Fruit fly (Drosophila melanogaster) whole organism, embryonic: Measurements from ENCODE around the gene CG17562.
A peak's percentile ranks its signal among the peaks of the same experiment; 100 is the strongest.

Source experiments
- Abd-B ChIP-seq: fragments of 200-800 bp; sonication (Bioruptor generic); optimal IDR thresholded peaks from 2 replicates; lab custom pipeline; 2018; ENCODE audit warnings: missing biosample characterization, mild to moderate bottlenecking, missing genetic modification characterization, moderate library complexity
- Adf1 ChIP-seq: fragments of 200-800 bp; sonication (Bioruptor generic); IDR thresholded peaks from 2 replicates; pipeline ENCODE4 v1.3.6; 2022; ENCODE audit warnings: missing biosample characterization, missing genetic modification characterization
- Asciz ChIP-seq: fragments of 200-800 bp; sonication (Bioruptor generic); optimal IDR thresholded peaks from 2 replicates; lab custom pipeline; 2017; ENCODE audit warnings: missing biosample characterization, mild to moderate bottlenecking, missing genetic modification characterization, missing genetic modification reagents
- Bdp1 ChIP-seq: fragments of 200-800 bp; sonication (Bioruptor generic); optimal IDR thresholded peaks from 3 replicates; lab custom pipeline; 2016; ENCODE audit warnings: missing biosample characterization, missing genetic modification characterization
- Bteb2 ChIP-seq: fragments of 200-800 bp; sonication (Bioruptor generic); optimal IDR thresholded peaks from 2 replicates; lab custom pipeline; 2016; ENCODE audit warnings: missing biosample characterization, missing genetic modification characterization
- CG10147 ChIP-seq: fragments of 200-800 bp; sonication (Bioruptor generic); optimal IDR thresholded peaks from 2 replicates; lab custom pipeline; 2019; ENCODE audit warnings: missing biosample characterization, mild to moderate bottlenecking, missing genetic modification characterization, moderate library complexity
- CG10431 ChIP-seq: fragments of 200-800 bp; sonication (Bioruptor generic); optimal IDR thresholded peaks from 3 replicates; lab custom pipeline; 2018; ENCODE audit warnings: missing biosample characterization, mild to moderate bottlenecking, missing genetic modification characterization
- CG10462 ChIP-seq: fragments of 200-800 bp; sonication (Bioruptor generic); optimal IDR thresholded peaks from 2 replicates; lab custom pipeline; 2016; ENCODE audit warnings: missing biosample characterization, missing genetic modification characterization
- CG12219 ChIP-seq: fragments of 200-800 bp; sonication (Bioruptor generic); optimal IDR thresholded peaks from 3 replicates; lab custom pipeline; 2018; ENCODE audit warnings: missing biosample characterization, mild to moderate bottlenecking, missing genetic modification characterization
- CG13296 ChIP-seq: fragments of 200-800 bp; sonication (Bioruptor generic); optimal IDR thresholded peaks from 3 replicates; lab custom pipeline; 2018; ENCODE audit warnings: missing biosample characterization, mild to moderate bottlenecking, missing genetic modification characterization
- CG15514 ChIP-seq: fragments of 200-800 bp; sonication (Bioruptor generic); optimal IDR thresholded peaks from 3 replicates; lab custom pipeline; 2017; ENCODE audit warnings: missing biosample characterization, missing genetic modification characterization, mild to moderate bottlenecking, moderate library complexity, missing genetic modification reagents
- CG2116 ChIP-seq: fragments of 200-800 bp; sonication (Bioruptor generic); optimal IDR thresholded peaks from 3 replicates; lab custom pipeline; 2018; ENCODE audit warnings: missing biosample characterization, mild to moderate bottlenecking, missing genetic modification characterization
- CG2120 ChIP-seq: fragments of 200-800 bp; sonication (Bioruptor generic); optimal IDR thresholded peaks from 3 replicates; lab custom pipeline; 2016; ENCODE audit warnings: missing biosample characterization, missing genetic modification characterization
- CG32767 ChIP-seq: fragments of 200-800 bp; sonication (Bioruptor generic); IDR thresholded peaks from 2 replicates; pipeline ENCODE4 v1.3.6; 2022; ENCODE audit warnings: missing biosample characterization, missing genetic modification characterization
- CG3847 ChIP-seq: fragments of 200-800 bp; sonication (Bioruptor generic); IDR thresholded peaks from 2 replicates; pipeline ENCODE4 v1.3.6; 2022; ENCODE audit warnings: missing biosample characterization, missing genetic modification characterization
- CG42726 ChIP-seq: fragments of 200-800 bp; sonication (Bioruptor generic); IDR thresholded peaks from 2 replicates; pipeline ENCODE4 v1.3.6; 2022; ENCODE audit warnings: missing biosample characterization, missing genetic modification characterization; ENCODE audit not compliant: partially characterized antibody
- CG4707 ChIP-seq: fragments of 200-800 bp; sonication (Bioruptor generic); optimal IDR thresholded peaks from 2 replicates; lab custom pipeline; 2018; ENCODE audit warnings: missing biosample characterization, mild to moderate bottlenecking, missing genetic modification characterization, moderate library complexity
- CG6254 ChIP-seq: fragments of 200-800 bp; sonication (Bioruptor generic); optimal IDR thresholded peaks from 3 replicates; lab custom pipeline; 2017; ENCODE audit warnings: mild to moderate bottlenecking, missing biosample characterization, missing genetic modification reagents, missing genetic modification characterization
- CG6791 ChIP-seq: fragments of 200-800 bp; sonication (Bioruptor generic); IDR thresholded peaks from 3 replicates; pipeline ENCODE4 v1.3.6; 2022; ENCODE audit warnings: missing biosample characterization, missing genetic modification characterization; ENCODE audit not compliant: partially characterized antibody
- CG7839 ChIP-seq: fragments of 200-800 bp; sonication (Bioruptor generic); optimal IDR thresholded peaks from 3 replicates; lab custom pipeline; 2018; ENCODE audit warnings: missing biosample characterization, mild to moderate bottlenecking, missing genetic modification characterization, moderate library complexity
- CG7928 ChIP-seq: fragments of 200-800 bp; sonication (Bioruptor generic); optimal IDR thresholded peaks from 2 replicates; lab custom pipeline; 2017; ENCODE audit warnings: missing biosample characterization, mild to moderate bottlenecking, missing genetic modification characterization
- D19A ChIP-seq: fragments of 200-800 bp; optimal IDR thresholded peaks from 3 replicates; lab custom pipeline; 2019; ENCODE audit warnings: missing biosample characterization, mild to moderate bottlenecking, missing genetic modification characterization, moderate library complexity
- Dp ChIP-seq: fragments of 200-800 bp; sonication (Bioruptor generic); optimal IDR thresholded peaks from 2 replicates; lab custom pipeline; 2018; ENCODE audit warnings: missing biosample characterization, mild to moderate bottlenecking, missing genetic modification characterization, moderate library complexity
- E2f2 ChIP-seq: fragments of 200-800 bp; sonication (Bioruptor generic); IDR thresholded peaks from 2 replicates; pipeline ENCODE4 v1.3.6; 2022; ENCODE audit warnings: missing biosample characterization, missing genetic modification characterization
- Ets97D ChIP-seq: fragments of 200-800 bp; sonication (Bioruptor generic); optimal IDR thresholded peaks from 3 replicates; lab custom pipeline; 2016; ENCODE audit warnings: missing biosample characterization, missing genetic modification characterization
- HLHmδ ChIP-seq: fragments of 200-800 bp; sonication (Bioruptor generic); optimal IDR thresholded peaks from 2 replicates; lab custom pipeline; 2018; ENCODE audit warnings: missing biosample characterization, mild to moderate bottlenecking, missing genetic modification characterization, moderate library complexity
- Mad ChIP-seq: fragments of 200-800 bp; sonication (Bioruptor generic); optimal IDR thresholded peaks from 2 replicates; lab custom pipeline; 2016; ENCODE audit warnings: missing biosample characterization, missing genetic modification characterization
- Pdp1 ChIP-seq, 2 experiments: fragments of 200-800 bp; sonication (Bioruptor generic); optimal IDR thresholded peaks; 3 replicates each; lab custom pipeline; 2016; ENCODE audit warnings: missing biosample characterization in 2 of 2, missing genetic modification characterization in 2 of 2, mild to moderate bottlenecking in 1 of 2, moderate library complexity in 1 of 2
- Rfx ChIP-seq: fragments of 200-800 bp; sonication (Bioruptor generic); IDR thresholded peaks from 2 replicates; pipeline ENCODE4 v1.3.6; 2022; ENCODE audit warnings: missing biosample characterization, missing genetic modification characterization
- amos ChIP-seq: fragments of 200-800 bp; sonication (Bioruptor generic); IDR thresholded peaks from 2 replicates; pipeline ENCODE4 v1.3.6; 2022; ENCODE audit warnings: missing biosample characterization, missing genetic modification characterization; ENCODE audit not compliant: partially characterized antibody
- ap ChIP-seq: fragments of 200-800 bp; sonication (Bioruptor generic); IDR thresholded peaks from 2 replicates; pipeline ENCODE4 v1.3.6; 2022; ENCODE audit warnings: missing biosample characterization, missing genetic modification characterization
- cad ChIP-seq: fragments of >200 bp; optimal IDR thresholded peaks from 2 replicates; lab custom pipeline; 2017; ENCODE audit warnings: missing biosample characterization, missing genetic modification characterization
- caup ChIP-seq: fragments of 200-800 bp; sonication (Bioruptor generic); optimal IDR thresholded peaks from 3 replicates; lab custom pipeline; 2017; ENCODE audit warnings: missing biosample characterization, mild to moderate bottlenecking, missing genetic modification characterization, moderate library complexity; ENCODE audit not compliant: severe bottlenecking
- chm ChIP-seq: fragments of 200-800 bp; sonication (Bioruptor generic); IDR thresholded peaks from 2 replicates; pipeline ENCODE4 v1.3.6; 2022; ENCODE audit warnings: missing biosample characterization, missing genetic modification characterization
- ci ChIP-seq: fragments of 200-800 bp; sonication (Bioruptor generic); IDR thresholded peaks from 3 replicates; pipeline ENCODE4 v1.3.6; 2022; ENCODE audit warnings: missing biosample characterization, missing genetic modification characterization
- danr ChIP-seq: fragments of 200-800 bp; sonication (Bioruptor generic); IDR thresholded peaks from 2 replicates; pipeline ENCODE4 v1.3.6; 2022; ENCODE audit warnings: missing biosample characterization, missing genetic modification characterization
- disco-r ChIP-seq: fragments of 200-800 bp; sonication (Bioruptor generic); optimal IDR thresholded peaks from 2 replicates; lab custom pipeline; 2016; ENCODE audit warnings: missing biosample characterization, missing genetic modification characterization
- gt ChIP-seq: fragments of 200-800 bp; sonication (Bioruptor generic); IDR thresholded peaks from 2 replicates; pipeline ENCODE4 v1.3.6; 2022; ENCODE audit warnings: missing biosample characterization, missing genetic modification characterization
- hkb ChIP-seq, 2 experiments: fragments of 200-800 bp in 1 of 2; fragments of >200 bp in 1 of 2; sonication (Bioruptor generic) in 1 of 2; IDR thresholded peaks in 1 of 2; optimal IDR thresholded peaks in 1 of 2; 2 replicates each; pipeline versions ENCODE4 v1.3.6 to Lab custom; 2017 to 2022; ENCODE audit warnings: missing biosample characterization in 1 of 2, missing genetic modification characterization in 1 of 2
- lola ChIP-seq, 3 experiments: fragments of >200 bp in 2 of 3; fragments of 200-800 bp in 1 of 3; sonication (Bioruptor generic) in 1 of 3; optimal IDR thresholded peaks; 2 replicates each; lab custom pipeline; 2017 to 2019; ENCODE audit warnings: missing biosample characterization in 3 of 3, missing genetic modification characterization in 3 of 3, mild to moderate bottlenecking in 1 of 3, moderate library complexity in 1 of 3
- repo ChIP-seq: fragments of 200-800 bp; sonication (Bioruptor generic); optimal IDR thresholded peaks from 2 replicates; lab custom pipeline; 2016; ENCODE audit warnings: missing biosample characterization, missing genetic modification characterization
- sens ChIP-seq: fragments of 200-800 bp; sonication (Bioruptor generic); peaks from one replicate; lab custom pipeline; 2016; ENCODE audit warnings: missing biosample characterization, missing genetic modification characterization
- seq ChIP-seq: fragments of 200-800 bp; sonication (Bioruptor generic); IDR thresholded peaks from 2 replicates; pipeline ENCODE4 v1.3.6; 2022; ENCODE audit warnings: missing biosample characterization, missing genetic modification characterization
- ssp ChIP-seq: fragments of 200-800 bp; sonication (Bioruptor generic); IDR thresholded peaks from 2 replicates; pipeline ENCODE4 v1.3.6; 2022; ENCODE audit warnings: missing biosample characterization, missing genetic modification characterization
- stc ChIP-seq: fragments of 200-800 bp; sonication (Bioruptor generic); IDR thresholded peaks from 2 replicates; pipeline ENCODE4 v1.3.6; 2022; ENCODE audit warnings: missing biosample characterization, missing genetic modification characterization
- unpg ChIP-seq: fragments of 200-800 bp; sonication (Bioruptor generic); optimal IDR thresholded peaks from 3 replicates; lab custom pipeline; 2018; ENCODE audit warnings: missing biosample characterization, mild to moderate bottlenecking, missing genetic modification characterization, moderate library complexity
- vvl ChIP-seq: fragments of 200-800 bp; sonication (Bioruptor generic); IDR thresholded peaks from 2 replicates; pipeline ENCODE4 v1.3.6; 2022; ENCODE audit warnings: missing biosample characterization, missing genetic modification characterization
- wor ChIP-seq: fragments of 200-800 bp; sonication (Bioruptor generic); IDR thresholded peaks from 2 replicates; pipeline ENCODE4 v1.3.6; 2022; ENCODE audit warnings: missing biosample characterization, missing genetic modification characterization

The CG17562 gene

dm6 chr3R:16624750-16625549 lies 9.8 kb downstream of the CG17562 start, which contains the start of gene Fas1 (continued):
- TF ChIP-seq CG13296 (GFP tag; lab: Kevin White, UChicago): peak; percentile 16
- TF ChIP-seq Bdp1: no peak
- TF ChIP-seq CG15514 (GFP tag; lab: Kevin White, UChicago): peak; percentile 41
- no peak for TF ChIP-seq ssp
- no peak for TF ChIP-seq gt (GFP tag; lab: Robert Waterston, UW)
- peak; percentile 9; the same call in 1 of the 2 replicates for TF ChIP-seq stc
- no peak for TF ChIP-seq CG2120 (GFP tag; lab: Kevin White, UChicago)
- no peak for TF ChIP-seq CG6254 (GFP tag; lab: Kevin White, UChicago)
- TF ChIP-seq Pdp1 (GFP tag; optimal IDR thresholded peaks at IDR 0.05; lab: Kevin White, UChicago): peak in 1 of 2 experiments; percentile 83
- TF ChIP-seq HLHmδ: peak; percentile 76
- peak; percentile 54; the same call in 1 of the 2 replicates for TF ChIP-seq chm (GFP tag; lab: Robert Waterston, UW)
- peak; percentile 73 for TF ChIP-seq Dp (GFP tag; lab: Kevin White, UChicago)
- no peak for TF ChIP-seq unpg (GFP tag; lab: Kevin White, UChicago)
- TF ChIP-seq hkb (optimal IDR thresholded peaks at IDR 0.05; lab: Kevin White, UChicago): no peak
- TF ChIP-seq hkb (GFP tag; IDR thresholded peaks at IDR 0.05; lab: Robert Waterston, UW): peak; percentile 20; the same call in 1 of the 2 replicates
- TF ChIP-seq Rfx: peak; percentile 52; the same call in 1 of the 2 replicates
- peak; percentile 27 for TF ChIP-seq sens (GFP tag; lab: Kevin White, UChicago)
- no peak for TF ChIP-seq wor (GFP tag; lab: Robert Waterston, UW)
- peak; percentile 2 for TF ChIP-seq D19A (tag; lab: Kevin White, UChicago)
- TF ChIP-seq seq (GFP tag; lab: Robert Waterston, UW): no peak
- no peak for TF ChIP-seq caup (GFP tag; lab: Kevin White, UChicago)
- TF ChIP-seq vvl (GFP tag; lab: Robert Waterston, UW): peak; percentile 61
- TF ChIP-seq lola (GFP tag; optimal IDR thresholded peaks at IDR 0.05; lab: Kevin White, UChicago): peak in 1 of 3 experiments; percentile 13
- TF ChIP-seq danr (GFP tag; lab: Robert Waterston, UW): no peak
- no peak for TF ChIP-seq repo
- 0 out of 2 replicates have a peak, but pooled peaks have one; percentile 11 for TF ChIP-seq Adf1
- no peak for TF ChIP-seq CG3847 (GFP tag; lab: Robert Waterston, UW)
- no peak for TF ChIP-seq Asciz (GFP tag; lab: Kevin White, UChicago)
- no peak for TF ChIP-seq CG10147
- peak; percentile 36 for TF ChIP-seq Abd-B (GFP tag; lab: Kevin White, UChicago)
- peak; percentile 78 for TF ChIP-seq E2f2 (GFP tag; lab: Robert Waterston, UW)
- TF ChIP-seq CG7928 (GFP tag; lab: Kevin White, UChicago): no peak
- TF ChIP-seq CG2116 (GFP tag; lab: Kevin White, UChicago): peak; percentile 99
- TF ChIP-seq ci (GFP tag; lab: Robert Waterston, UW): peak; percentile 65; the same call in 1 of the 3 replicates
- peak; percentile 59 for TF ChIP-seq Ets97D (GFP tag; lab: Kevin White, UChicago)
- TF ChIP-seq CG7839 (tag; lab: Kevin White, UChicago): no peak
- peak; percentile 76 for TF ChIP-seq CG6791 (GFP tag; lab: Robert Waterston, UW)
- TF ChIP-seq CG4707: peak; percentile 41
- TF ChIP-seq CG10431 (GFP tag; lab: Kevin White, UChicago): no peak
- TF ChIP-seq cad (GFP tag; lab: Kevin White, UChicago): no peak
- peak; percentile 71 for TF ChIP-seq amos (GFP tag; lab: Robert Waterston, UW)
- TF ChIP-seq CG32767: no peak
- no peak for TF ChIP-seq CG10462 (GFP tag; lab: Kevin White, UChicago)
- TF ChIP-seq CG12219: no peak
- no peak for TF ChIP-seq Mad
- no peak for TF ChIP-seq Bteb2 (GFP tag; lab: Kevin White, UChicago)
- no peak for TF ChIP-seq ap (GFP tag; lab: Robert Waterston, UW)
- TF ChIP-seq disco-r (GFP tag; lab: Kevin White, UChicago): no peak
- TF ChIP-seq CG42726 (GFP tag; lab: Robert Waterston, UW): peak; percentile 26; the same call in 1 of the 2 replicates
